Worm (Caenorhabditis elegans) whole organism, L2 larva: Measurements from ENCODE around the gene chil-13.
A peak's percentile ranks its signal among the peaks of the same experiment; 100 is the strongest.

Source experiments
- C34F6.9 ChIP-seq: fragments of 150-350 bp; optimal IDR thresholded peaks from 2 replicates; lab custom pipeline; 2014; ENCODE audit warnings: missing biosample characterization, missing genetic modification characterization
- F13H6.1 ChIP-seq: sonication (generic microtip); optimal IDR thresholded peaks from 2 replicates; lab custom pipeline; 2016; ENCODE audit warnings: missing genetic modification characterization, missing compliant biosample characterization
- R02D3.7 ChIP-seq: fragments of 150-350 bp; optimal IDR thresholded peaks from 2 replicates; lab custom pipeline; 2014; ENCODE audit warnings: missing biosample characterization, missing genetic modification characterization
- Y55F3AM.14 ChIP-seq: fragments of 200-800 bp; sonication (Bioruptor generic); optimal IDR thresholded peaks from 2 replicates; lab custom pipeline; 2018; ENCODE audit warnings: mild to moderate bottlenecking, missing genetic modification characterization, missing compliant biosample characterization
- ZK546.5 ChIP-seq: sonication (generic microtip); optimal IDR thresholded peaks from 2 replicates; lab custom pipeline; 2017; ENCODE audit warnings: missing biosample characterization, missing genetic modification characterization
- aly-2 ChIP-seq: fragments of 150-350 bp; optimal IDR thresholded peaks from 2 replicates; lab custom pipeline; 2014; ENCODE audit warnings: missing biosample characterization, missing genetic modification characterization
- ama-1 ChIP-seq: fragments of 150-350 bp; optimal IDR thresholded peaks from 2 replicates; lab custom pipeline; 2018; ENCODE audit warnings: inconsistent platforms
- blmp-1 ChIP-seq: sonication (generic microtip); optimal IDR thresholded peaks from 2 replicates; lab custom pipeline; 2017; ENCODE audit warnings: missing genetic modification characterization, mild to moderate bottlenecking, missing compliant biosample characterization, antibody characterized with exemption, moderate library complexity; ENCODE audit not compliant: insufficient read depth
- ceh-16 ChIP-seq: fragments of 150-350 bp; optimal IDR thresholded peaks from 2 replicates; lab custom pipeline; 2014; ENCODE audit warnings: missing biosample characterization, missing genetic modification characterization
- crh-2 ChIP-seq: sonication (generic microtip); optimal IDR thresholded peaks from 2 replicates; lab custom pipeline; 2017; ENCODE audit warnings: missing biosample characterization, missing genetic modification characterization
- dmd-4 ChIP-seq: sonication (generic microtip); optimal IDR thresholded peaks from 2 replicates; lab custom pipeline; 2017; ENCODE audit warnings: missing biosample characterization, missing genetic modification characterization
- egl-27 ChIP-seq: sonication (generic microtip); optimal IDR thresholded peaks from 3 replicates; lab custom pipeline; 2017; ENCODE audit warnings: missing biosample characterization, missing genetic modification reagents, missing genetic modification characterization
- elt-1 ChIP-seq: fragments of 150-350 bp; optimal IDR thresholded peaks from 2 replicates; lab custom pipeline; 2014; ENCODE audit warnings: missing biosample characterization, missing genetic modification characterization
- elt-3 ChIP-seq: sonication (generic microtip); optimal IDR thresholded peaks from 2 replicates; lab custom pipeline; 2017; ENCODE audit warnings: missing biosample characterization, missing genetic modification characterization
- fos-1 ChIP-seq: fragments of 150-350 bp; optimal IDR thresholded peaks from 2 replicates; lab custom pipeline; 2014; ENCODE audit warnings: missing biosample characterization, missing genetic modification characterization
- gmeb-1 ChIP-seq: fragments of 150-350 bp; optimal IDR thresholded peaks from 2 replicates; lab custom pipeline; 2014; ENCODE audit warnings: missing biosample characterization, missing genetic modification characterization
- lin-11 ChIP-seq: fragments of 150-350 bp; sonication (generic microtip); optimal IDR thresholded peaks from 2 replicates; lab custom pipeline; 2014; ENCODE audit warnings: missing biosample characterization, missing genetic modification characterization, inconsistent platforms, mixed read lengths
- lin-13 ChIP-seq: fragments of 150-350 bp; optimal IDR thresholded peaks from 2 replicates; lab custom pipeline; 2014; ENCODE audit warnings: missing biosample characterization, missing genetic modification reagents, missing genetic modification characterization
- lin-39 ChIP-seq: fragments of 150-350 bp; optimal IDR thresholded peaks from 2 replicates; lab custom pipeline; 2014; ENCODE audit warnings: missing biosample characterization, missing genetic modification reagents, missing genetic modification characterization
- lsy-2 ChIP-seq, 2 experiments: fragments of 150-350 bp in 1 of 2; sonication (generic microtip) in 1 of 2; optimal IDR thresholded peaks; 2 replicates each; lab custom pipeline; 2014 to 2017; ENCODE audit warnings: missing biosample characterization in 2 of 2, missing genetic modification characterization in 2 of 2
- mbf-1 ChIP-seq: sonication (generic microtip); optimal IDR thresholded peaks from 2 replicates; lab custom pipeline; 2017; ENCODE audit warnings: missing biosample characterization, missing genetic modification characterization
- mdl-1 ChIP-seq, 2 experiments: fragments of 150-350 bp in 1 of 2; sonication (generic microtip) in 1 of 2; optimal IDR thresholded peaks; 2 replicates each; lab custom pipeline; 2017; ENCODE audit warnings: missing biosample characterization in 2 of 2, missing genetic modification characterization in 2 of 2
- nhr-10 ChIP-seq: sonication (generic microtip); optimal IDR thresholded peaks from 2 replicates; lab custom pipeline; 2017; ENCODE audit warnings: missing biosample characterization, missing genetic modification characterization
- nhr-11 ChIP-seq: fragments of 150-350 bp; optimal IDR thresholded peaks from 2 replicates; lab custom pipeline; 2014; ENCODE audit warnings: missing biosample characterization, missing genetic modification characterization
- nhr-129 ChIP-seq: fragments of 150-350 bp; optimal IDR thresholded peaks from 2 replicates; lab custom pipeline; 2014; ENCODE audit warnings: missing biosample characterization, missing genetic modification characterization
- nhr-21 ChIP-seq: fragments of 150-350 bp; optimal IDR thresholded peaks from 2 replicates; lab custom pipeline; 2014; ENCODE audit warnings: missing biosample characterization, missing genetic modification characterization
- nhr-237 ChIP-seq: fragments of 150-350 bp; optimal IDR thresholded peaks from 2 replicates; lab custom pipeline; 2014; ENCODE audit warnings: missing biosample characterization, missing genetic modification characterization
- nhr-25 ChIP-seq: fragments of 150-350 bp; sonication (generic microtip); optimal IDR thresholded peaks from 3 replicates; lab custom pipeline; 2014; ENCODE audit warnings: missing biosample characterization, missing genetic modification characterization
- nhr-6 ChIP-seq: fragments of 150-350 bp; optimal IDR thresholded peaks from 2 replicates; lab custom pipeline; 2014; ENCODE audit warnings: missing biosample characterization, missing genetic modification characterization
- nhr-77 ChIP-seq: fragments of 150-350 bp; optimal IDR thresholded peaks from 2 replicates; lab custom pipeline; 2014; ENCODE audit warnings: missing biosample characterization, missing genetic modification characterization
- peb-1 ChIP-seq: fragments of 150-350 bp; optimal IDR thresholded peaks from 2 replicates; lab custom pipeline; 2014; ENCODE audit warnings: missing biosample characterization, missing genetic modification characterization
- sem-4 ChIP-seq: fragments of 150-350 bp; optimal IDR thresholded peaks from 2 replicates; lab custom pipeline; 2014; ENCODE audit warnings: missing biosample characterization, missing genetic modification reagents, missing genetic modification characterization
- skn-1 ChIP-seq: sonication (generic microtip); optimal IDR thresholded peaks from 2 replicates; lab custom pipeline; 2017; ENCODE audit warnings: missing biosample characterization, missing genetic modification characterization
- sma-3 ChIP-seq: sonication (generic microtip); optimal IDR thresholded peaks from 2 replicates; lab custom pipeline; 2016; ENCODE audit warnings: missing genetic modification reagents, missing genetic modification characterization, missing compliant biosample characterization
- sma-9 ChIP-seq, 2 experiments: fragments of 150-350 bp in 1 of 2; sonication (generic microtip) in 1 of 2; optimal IDR thresholded peaks; 2 replicates each; lab custom pipeline; 2014 to 2016; ENCODE audit warnings: missing genetic modification characterization in 2 of 2, mild to moderate bottlenecking in 1 of 2, missing biosample characterization in 1 of 2, missing compliant biosample characterization in 1 of 2, missing genetic modification reagents in 1 of 2, moderate library complexity in 1 of 2
- snpc-4 ChIP-seq: fragments of 150-350 bp; optimal IDR thresholded peaks from 2 replicates; lab custom pipeline; 2014; ENCODE audit warnings: missing biosample characterization, missing genetic modification characterization
- unc-55 ChIP-seq: fragments of 150-350 bp; sonication (generic microtip); optimal IDR thresholded peaks from 3 replicates; lab custom pipeline; 2014; ENCODE audit warnings: missing biosample characterization, missing genetic modification reagents, missing genetic modification characterization
- unc-62 ChIP-seq: fragments of 150-350 bp; optimal IDR thresholded peaks from 2 replicates; lab custom pipeline; 2014; ENCODE audit warnings: missing biosample characterization, missing genetic modification reagents, missing genetic modification characterization
- zag-1 ChIP-seq: fragments of 150-350 bp; optimal IDR thresholded peaks from 2 replicates; lab custom pipeline; 2014; ENCODE audit warnings: missing biosample characterization, missing genetic modification characterization
- ztf-1 ChIP-seq: fragments of 200-800 bp; sonication (Bioruptor generic); conservative IDR thresholded peaks from 2 replicates; pipeline ENCODE4 v1.3.6; 2022; ENCODE audit warnings: missing genetic modification characterization, missing compliant biosample characterization
- ztf-11 ChIP-seq: sonication (generic microtip); optimal IDR thresholded peaks from 2 replicates; lab custom pipeline; 2017; ENCODE audit warnings: missing biosample characterization, missing genetic modification characterization
- ztf-4 ChIP-seq: fragments of 150-350 bp; optimal IDR thresholded peaks from 2 replicates; lab custom pipeline; 2014; ENCODE audit warnings: missing biosample characterization, missing genetic modification characterization

Gene chil-13

ce11 chrII:9438227-9438626 lies at the start of gene chil-13:
TSS of gene chil-13 (minus strand) at chrII:9438327.
- TF ChIP-seq dmd-4 (tag; lab: Kevin White, UChicago) = no peak
- no peak for TF ChIP-seq sem-4
- TF ChIP-seq crh-2 (tag; lab: Kevin White, UChicago) = no peak
- no peak for TF ChIP-seq nhr-11 (tag; lab: Kevin White, UChicago)

ce11 chrII:9487337-9487950 lies 49.3 kb upstream of the chil-13 start, which contains the start of gene T19H5.4:
TSS of gene T19H5.4 (minus strand) at chrII:9487387.
- TF ChIP-seq crh-2 (tag; lab: Kevin White, UChicago) = no peak
- no peak for TF ChIP-seq unc-55 (GFP tag; lab: Kevin White, UChicago)
- TF ChIP-seq egl-27 (tag; lab: Kevin White, UChicago) = peak; percentile 65
- no peak for TF ChIP-seq mbf-1 (tag; lab: Kevin White, UChicago)
- TF ChIP-seq lin-39 = no peak
- TF ChIP-seq mdl-1 (tag; optimal IDR thresholded peaks at IDR 0.05; lab: Kevin White, UChicago) = peak; percentile 56 to 59
- TF ChIP-seq nhr-10 (tag; lab: Kevin White, UChicago) = no peak
- TF ChIP-seq skn-1 (tag; lab: Kevin White, UChicago) = no peak
- TF ChIP-seq nhr-77 (tag; lab: Kevin White, UChicago) = no peak
- TF ChIP-seq gmeb-1 (tag; lab: Kevin White, UChicago) = peak; percentile 42
- TF ChIP-seq ama-1 (lab: Kevin White, UChicago) = no peak
- TF ChIP-seq ztf-1 (GFP tag; lab: Robert Waterston, UW) = no peak
- peak; percentile 64 for TF ChIP-seq fos-1
- TF ChIP-seq zag-1 = no peak
- no peak for TF ChIP-seq ZK546.5
- peak; percentile 64 for TF ChIP-seq nhr-21 (tag; lab: Kevin White, UChicago)
- no peak for TF ChIP-seq snpc-4 (tag; lab: Kevin White, UChicago)
- peak in 1 of 2 experiments; percentile 30 for TF ChIP-seq lsy-2 (tag; optimal IDR thresholded peaks at IDR 0.05; lab: Kevin White, UChicago)
- no peak for TF ChIP-seq nhr-11 (tag; lab: Kevin White, UChicago)
- no peak for TF ChIP-seq peb-1
- peak; percentile 6 for TF ChIP-seq Y55F3AM.14 (GFP tag; lab: Kevin White, UChicago)
- TF ChIP-seq ztf-4 (tag; lab: Kevin White, UChicago) = peak; percentile 24
- no peak for TF ChIP-seq R02D3.7 (tag; lab: Kevin White, UChicago)
- TF ChIP-seq nhr-237 (tag; lab: Kevin White, UChicago) = no peak
- TF ChIP-seq sma-3 (GFP tag; lab: Kevin White, UChicago) = peak; percentile 61
- TF ChIP-seq blmp-1 (tag; lab: Kevin White, UChicago) = peak; percentile 53
- peak; percentile 29 for TF ChIP-seq lin-11 (tag; lab: Kevin White, UChicago)
- TF ChIP-seq nhr-6 (tag; lab: Kevin White, UChicago) = no peak
- no peak for TF ChIP-seq lin-13
- no peak for TF ChIP-seq ceh-16 (tag; lab: Kevin White, UChicago)
- TF ChIP-seq aly-2 = no peak
- peak; percentile 54 for TF ChIP-seq F13H6.1 (tag; lab: Kevin White, UChicago)
- TF ChIP-seq elt-3 = no peak
- TF ChIP-seq C34F6.9 (tag; lab: Kevin White, UChicago) = peak; percentile 2
- TF ChIP-seq nhr-129 (tag; lab: Kevin White, UChicago) = peak; percentile 18
- TF ChIP-seq sem-4 = no peak
- TF ChIP-seq nhr-25 = peak; percentile 57
- TF ChIP-seq sma-9 (GFP tag; optimal IDR thresholded peaks at IDR 0.05; lab: Kevin White, UChicago) = peak; percentile 93
- no peak for TF ChIP-seq sma-9 (tag; optimal IDR thresholded peaks at IDR 0.05; lab: Kevin White, UChicago)
- no peak for TF ChIP-seq dmd-4 (tag; lab: Kevin White, UChicago)

- TF ChIP-seq nhr-10 (tag; lab: Kevin White, UChicago) (no peak), lin-13 (no peak), crh-2 (tag; lab: Kevin White, UChicago) (no peak), sem-4 (no peak), nhr-237 (tag; lab: Kevin White, UChicago) (no peak), elt-1 (no peak), ama-1 (lab: Kevin White, UChicago) (no peak), gmeb-1 (tag; lab: Kevin White, UChicago) (no peak), nhr-21 (tag; lab: Kevin White, UChicago) (peak; percentile 37), sma-3 (GFP tag; lab: Kevin White, UChicago) (no peak), peb-1 (no peak), ztf-11 (tag; lab: Kevin White, UChicago) (no peak), F13H6.1 (tag; lab: Kevin White, UChicago) (no peak), sma-9 (GFP tag; optimal IDR thresholded peaks at IDR 0.05; lab: Kevin White, UChicago) (peak; percentile 6), sma-9 (tag; optimal IDR thresholded peaks at IDR 0.05; lab: Kevin White, UChicago) (no peak), snpc-4 (tag; lab: Kevin White, UChicago) (no peak), egl-27 (tag; lab: Kevin White, UChicago) (no peak), lin-11 (tag; lab: Kevin White, UChicago) (no peak), ztf-1 (GFP tag; lab: Robert Waterston, UW) (no peak), fos-1 (peak; percentile 7), R02D3.7 (tag; lab: Kevin White, UChicago) (no peak), ZK546.5 (no peak), nhr-25 (no peak), unc-62 (GFP tag; lab: Kevin White, UChicago) (no peak)
Observed at ce11 chrII:9485081-9485730, 47.1 kb upstream of the chil-13 start.
